Fruit fly (Drosophila melanogaster) whole organism, embryonic: Measurements from ENCODE around the gene CG11672.

Experiments
- Adf1 ChIP-seq: fragments of 200-800 bp; sonication (Bioruptor generic); IDR thresholded peaks from 2 replicates; pipeline ENCODE4 v1.3.6; 2022; ENCODE audit warnings: missing biosample characterization, missing genetic modification characterization
- Atf3 ChIP-seq: fragments of 200-800 bp; sonication (Bioruptor generic); optimal IDR thresholded peaks from 3 replicates; lab custom pipeline; 2016; ENCODE audit warnings: missing biosample characterization, missing genetic modification characterization
- CG10462 ChIP-seq: fragments of 200-800 bp; sonication (Bioruptor generic); optimal IDR thresholded peaks from 2 replicates; lab custom pipeline; 2016; ENCODE audit warnings: missing biosample characterization, missing genetic modification characterization
- CG10654 ChIP-seq: fragments of 200-800 bp; sonication (Bioruptor generic); optimal IDR thresholded peaks from 2 replicates; lab custom pipeline; 2016; ENCODE audit warnings: missing biosample characterization, missing genetic modification characterization
- CG12104 ChIP-seq: fragments of 200-800 bp; sonication (Bioruptor generic); optimal IDR thresholded peaks from 3 replicates; lab custom pipeline; 2016; ENCODE audit warnings: missing biosample characterization, missing genetic modification characterization
- CG13424 ChIP-seq: fragments of 200-800 bp; sonication (Bioruptor generic); optimal IDR thresholded peaks from 2 replicates; lab custom pipeline; 2019; ENCODE audit warnings: missing biosample characterization, mild to moderate bottlenecking, missing genetic modification characterization, moderate library complexity
- CG14014 ChIP-seq: fragments of 200-800 bp; sonication (Bioruptor generic); IDR thresholded peaks from 2 replicates; pipeline ENCODE4 v1.3.6; 2022; ENCODE audit warnings: missing biosample characterization, missing genetic modification characterization
- CG2875 ChIP-seq: fragments of 200-800 bp; sonication (Bioruptor generic); optimal IDR thresholded peaks from 2 replicates; lab custom pipeline; 2017; ENCODE audit warnings: missing biosample characterization, mild to moderate bottlenecking, missing genetic modification characterization, missing genetic modification reagents
- CG30403 ChIP-seq: fragments of 200-800 bp; sonication (Bioruptor generic); optimal IDR thresholded peaks from 3 replicates; lab custom pipeline; 2016; ENCODE audit warnings: missing biosample characterization, missing genetic modification characterization
- CG30431 ChIP-seq: fragments of 200-800 bp; sonication (Bioruptor generic); optimal IDR thresholded peaks from 2 replicates; lab custom pipeline; 2017; ENCODE audit warnings: missing biosample characterization, missing genetic modification characterization
- CG31441 ChIP-seq: fragments of 200-800 bp; sonication (Bioruptor generic); IDR thresholded peaks from 2 replicates; pipeline ENCODE4 v1.3.6; 2022; ENCODE audit warnings: missing biosample characterization, missing genetic modification characterization
- CG32772 ChIP-seq: fragments of 200-800 bp; sonication (Bioruptor generic); IDR thresholded peaks from 2 replicates; pipeline ENCODE4 v1.3.6; 2022; ENCODE audit warnings: missing biosample characterization, missing genetic modification characterization
- CG34224 ChIP-seq: fragments of 200-800 bp; sonication (Bioruptor generic); IDR thresholded peaks from 3 replicates; pipeline ENCODE4 v1.3.6; 2022; ENCODE audit warnings: missing biosample characterization, missing genetic modification characterization; ENCODE audit not compliant: partially characterized antibody
- CG3726 ChIP-seq: fragments of 200-800 bp; sonication (Bioruptor generic); IDR thresholded peaks from 3 replicates; pipeline ENCODE4, ENCODE4 v1.3.6; 2022; ENCODE audit warnings: missing biosample characterization, missing genetic modification characterization
- CG3847 ChIP-seq: fragments of 200-800 bp; sonication (Bioruptor generic); IDR thresholded peaks from 2 replicates; pipeline ENCODE4 v1.3.6; 2022; ENCODE audit warnings: missing biosample characterization, missing genetic modification characterization
- CG3995 ChIP-seq: fragments of 200-800 bp; sonication (Bioruptor generic); optimal IDR thresholded peaks from 3 replicates; lab custom pipeline; 2016; ENCODE audit warnings: missing biosample characterization, missing genetic modification characterization
- CG8944 ChIP-seq: fragments of 200-800 bp; sonication (Bioruptor generic); optimal IDR thresholded peaks from 3 replicates; lab custom pipeline; 2016; ENCODE audit warnings: missing biosample characterization, missing genetic modification characterization
- CTCF ChIP-seq: fragments of 200-800 bp; sonication (Bioruptor generic); optimal IDR thresholded peaks from 2 replicates; lab custom pipeline; 2017; ENCODE audit warnings: missing biosample characterization, mild to moderate bottlenecking, missing genetic modification characterization, moderate library complexity
- Dek ChIP-seq: fragments of 200-800 bp; sonication (Bioruptor generic); optimal IDR thresholded peaks from 3 replicates; lab custom pipeline; 2019; ENCODE audit warnings: missing biosample characterization, mild to moderate bottlenecking, missing genetic modification characterization, moderate library complexity
- Doc3 ChIP-seq: fragments of 200-800 bp; sonication (Bioruptor generic); IDR thresholded peaks from 3 replicates; pipeline ENCODE4 v1.3.6; 2022; ENCODE audit warnings: missing biosample characterization, missing genetic modification characterization; ENCODE audit not compliant: partially characterized antibody
- Elba2 ChIP-seq: fragments of 200-800 bp; sonication (Bioruptor generic); optimal IDR thresholded peaks from 3 replicates; lab custom pipeline; 2016; ENCODE audit warnings: missing biosample characterization, missing genetic modification characterization
- Ets97D ChIP-seq: fragments of 200-800 bp; sonication (Bioruptor generic); optimal IDR thresholded peaks from 3 replicates; lab custom pipeline; 2016; ENCODE audit warnings: missing biosample characterization, missing genetic modification characterization
- Lhr ChIP-seq: fragments of 200-800 bp; sonication (Bioruptor generic); optimal IDR thresholded peaks from 3 replicates; lab custom pipeline; 2017; ENCODE audit warnings: mild to moderate bottlenecking, missing biosample characterization, missing genetic modification reagents, missing genetic modification characterization
- Max ChIP-seq: fragments of 200-800 bp; sonication (Bioruptor generic); optimal IDR thresholded peaks from 2 replicates; lab custom pipeline; 2016; ENCODE audit warnings: missing biosample characterization, mild to moderate bottlenecking, missing genetic modification characterization
- Mrtf ChIP-seq: fragments of 200-800 bp; sonication (Bioruptor generic); IDR thresholded peaks from 3 replicates; pipeline ENCODE4 v1.3.6; 2022; ENCODE audit warnings: missing biosample characterization, missing genetic modification characterization
- Myb ChIP-seq: fragments of 200-800 bp; sonication (Bioruptor generic); optimal IDR thresholded peaks from 2 replicates; lab custom pipeline; 2016; ENCODE audit warnings: missing biosample characterization, missing genetic modification characterization
- Opbp ChIP-seq: fragments of 200-800 bp; sonication (Bioruptor generic); IDR thresholded peaks from 3 replicates; pipeline ENCODE4 v1.3.6; 2022; ENCODE audit warnings: missing biosample characterization, missing genetic modification characterization; ENCODE audit not compliant: partially characterized antibody
- Pdp1 ChIP-seq, 2 experiments: fragments of 200-800 bp; sonication (Bioruptor generic); optimal IDR thresholded peaks; 3 replicates each; lab custom pipeline; 2016; ENCODE audit warnings: missing biosample characterization in 2 of 2, missing genetic modification characterization in 2 of 2, mild to moderate bottlenecking in 1 of 2, moderate library complexity in 1 of 2
- Ptx1 ChIP-seq: fragments of 200-800 bp; sonication (Bioruptor generic); IDR thresholded peaks from 2 replicates; pipeline ENCODE4 v1.3.6; 2022; ENCODE audit warnings: missing biosample characterization, missing genetic modification characterization
- ap ChIP-seq: fragments of 200-800 bp; sonication (Bioruptor generic); IDR thresholded peaks from 2 replicates; pipeline ENCODE4 v1.3.6; 2022; ENCODE audit warnings: missing biosample characterization, missing genetic modification characterization
- ato ChIP-seq: fragments of 200-800 bp; sonication (Bioruptor generic); IDR thresholded peaks from 2 replicates; pipeline ENCODE4 v1.3.6; 2022; ENCODE audit warnings: missing biosample characterization, missing genetic modification characterization; ENCODE audit not compliant: partially characterized antibody
- bab2 ChIP-seq: fragments of 200-800 bp; sonication (Bioruptor generic); optimal IDR thresholded peaks from 2 replicates; lab custom pipeline; 2016; ENCODE audit warnings: missing biosample characterization, missing genetic modification characterization
- en ChIP-seq: fragments of 200-800 bp; sonication (Bioruptor generic); optimal IDR thresholded peaks from 2 replicates; lab custom pipeline; 2016; ENCODE audit warnings: missing biosample characterization, missing genetic modification characterization
- eve ChIP-seq, 2 experiments: fragments of >200 bp; optimal IDR thresholded peaks; 2 replicates each; lab custom pipeline; 2017; ENCODE audit warnings: missing biosample characterization in 2 of 2, missing genetic modification characterization in 2 of 2
- eyg ChIP-seq: fragments of 200-800 bp; sonication (Bioruptor generic); optimal IDR thresholded peaks from 3 replicates; lab custom pipeline; 2016; ENCODE audit warnings: missing biosample characterization, missing genetic modification characterization
- gsb ChIP-seq: fragments of 200-800 bp; sonication (Bioruptor generic); IDR thresholded peaks from 2 replicates; pipeline ENCODE4 v1.3.6; 2022; ENCODE audit warnings: missing biosample characterization, missing genetic modification characterization
- ham ChIP-seq: fragments of 200-800 bp; sonication (Bioruptor generic); IDR thresholded peaks from 2 replicates; pipeline ENCODE4 v1.3.6; 2022; ENCODE audit warnings: missing biosample characterization, missing genetic modification characterization
- hb ChIP-seq: fragments of 200-800 bp; sonication (Bioruptor generic); IDR thresholded peaks from 3 replicates; pipeline ENCODE4 v1.3.6; 2022; ENCODE audit warnings: missing biosample characterization, missing genetic modification characterization; ENCODE audit not compliant: partially characterized antibody
- lbe ChIP-seq: fragments of 200-800 bp; sonication (Bioruptor generic); optimal IDR thresholded peaks from 2 replicates; lab custom pipeline; 2016; ENCODE audit warnings: missing biosample characterization, mild to moderate bottlenecking, missing genetic modification characterization
- lilli ChIP-seq: fragments of 200-800 bp; sonication (Bioruptor generic); optimal IDR thresholded peaks from 3 replicates; lab custom pipeline; 2016; ENCODE audit warnings: missing biosample characterization, missing genetic modification characterization
- mam ChIP-seq: fragments of 200-800 bp; sonication (Bioruptor generic); optimal IDR thresholded peaks from 3 replicates; lab custom pipeline; 2016; ENCODE audit warnings: missing biosample characterization, missing genetic modification characterization
- nom ChIP-seq: fragments of 200-800 bp; sonication (Bioruptor generic); optimal IDR thresholded peaks from 2 replicates; lab custom pipeline; 2017; ENCODE audit warnings: missing biosample characterization, missing genetic modification characterization, mild to moderate bottlenecking, moderate library complexity, missing genetic modification reagents
- oc ChIP-seq: fragments of 200-800 bp; sonication (Bioruptor generic); optimal IDR thresholded peaks from 2 replicates; lab custom pipeline; 2018; ENCODE audit warnings: missing biosample characterization, mild to moderate bottlenecking, missing genetic modification characterization, moderate library complexity
- pnt ChIP-seq: fragments of 200-800 bp; sonication (Bioruptor generic); optimal IDR thresholded peaks from 3 replicates; lab custom pipeline; 2016; ENCODE audit warnings: missing biosample characterization, missing genetic modification characterization
- prd ChIP-seq, 3 experiments: fragments of >200 bp in 2 of 3; fragments of 200-800 bp in 1 of 3; sonication (Bioruptor generic) in 1 of 3; optimal IDR thresholded peaks in 2 of 3; IDR thresholded peaks in 1 of 3; 2 replicates in 2 of 3; 3 replicates in 1 of 3; pipeline versions ENCODE4 v1.3.6 to Lab custom; 2017 to 2022; ENCODE audit warnings: missing biosample characterization in 1 of 3, missing genetic modification characterization in 1 of 3
- salm ChIP-seq: fragments of 200-800 bp; sonication (Bioruptor generic); optimal IDR thresholded peaks from 2 replicates; lab custom pipeline; 2018; ENCODE audit warnings: missing biosample characterization, mild to moderate bottlenecking, missing genetic modification characterization
- shn ChIP-seq: fragments of 200-800 bp; sonication (Bioruptor generic); optimal IDR thresholded peaks from 3 replicates; lab custom pipeline; 2016; ENCODE audit warnings: missing biosample characterization, missing genetic modification characterization
- sima ChIP-seq: fragments of 200-800 bp; sonication (Bioruptor generic); optimal IDR thresholded peaks from 2 replicates; lab custom pipeline; 2016; ENCODE audit warnings: missing biosample characterization, missing genetic modification characterization
- sqz ChIP-seq: fragments of 200-800 bp; sonication (Bioruptor generic); optimal IDR thresholded peaks from 3 replicates; lab custom pipeline; 2018; ENCODE audit warnings: missing biosample characterization, mild to moderate bottlenecking, missing genetic modification characterization
- trem ChIP-seq: fragments of 200-800 bp; optimal IDR thresholded peaks from 3 replicates; lab custom pipeline; 2019; ENCODE audit warnings: missing biosample characterization, mild to moderate bottlenecking, missing genetic modification characterization, moderate library complexity
- ttk ChIP-seq: fragments of 200-800 bp; sonication (Bioruptor generic); IDR thresholded peaks from 2 replicates; pipeline ENCODE4 v2.1.2; 2022; ENCODE audit warnings: missing biosample characterization, missing genetic modification characterization

Gene CG11672

DNA sequence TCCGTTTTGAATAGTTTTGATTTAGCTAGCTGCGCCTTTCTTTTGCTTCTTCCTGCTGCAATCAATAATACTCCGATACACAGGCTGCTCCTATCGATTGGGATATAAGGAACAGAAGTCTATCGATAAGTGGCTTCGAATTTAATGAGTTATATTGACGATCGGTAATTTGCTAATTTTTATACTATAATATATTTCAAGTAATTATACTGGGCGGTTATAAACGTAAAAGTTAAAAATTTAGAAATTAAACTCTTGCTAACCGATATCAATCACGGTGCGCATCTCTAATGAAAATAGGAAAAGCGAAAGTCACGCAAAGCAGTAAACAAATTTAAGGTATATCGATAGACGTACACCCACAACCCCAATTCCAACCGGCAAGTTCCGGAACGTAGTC lies 46.7 kb downstream of the CG11672 start, which contains the start of the genes CG9636, CG18749 and CG33722 (continued):
- TF ChIP-seq CG34224 (GFP tag; lab: Robert Waterston, UW) (peak; percentile 97), Max (GFP tag; lab: Kevin White, UChicago) (peak; percentile 76), Myb (GFP tag; lab: Kevin White, UChicago) (no peak), en (GFP tag; lab: Kevin White, UChicago) (no peak), ato (GFP tag; lab: Robert Waterston, UW) (peak; percentile 98), CG32772 (GFP tag; lab: Robert Waterston, UW) (peak; percentile 58; the same call in 1 of the 2 replicates), bab2 (GFP tag; lab: Kevin White, UChicago) (no peak), ap (GFP tag; lab: Robert Waterston, UW) (no peak), CG30431 (GFP tag; lab: Kevin White, UChicago) (no peak), CG10654 (GFP tag; lab: Kevin White, UChicago) (peak; percentile 70), gsb (GFP tag; lab: Robert Waterston, UW) (no peak), ttk (GFP tag; lab: Robert Waterston, UW) (peak; percentile 63; the same call in 1 of the 2 replicates), CG10462 (GFP tag; lab: Kevin White, UChicago) (no peak), hb (GFP tag; lab: Robert Waterston, UW) (peak; percentile 94), CG12104 (peak; percentile 50), Opbp (GFP tag; lab: Robert Waterston, UW) (peak; percentile 89; the same call in 2 of the 3 replicates), trem (tag; lab: Kevin White, UChicago) (peak; percentile 86), CG14014 (GFP tag; lab: Robert Waterston, UW) (peak; percentile 55; the same call in 1 of the 2 replicates), Elba2 (GFP tag; lab: Kevin White, UChicago) (peak; percentile 42), Ets97D (GFP tag; lab: Kevin White, UChicago) (peak; percentile 53), Lhr (GFP tag; lab: Kevin White, UChicago) (peak; percentile 56), oc (tag; lab: Kevin White, UChicago) (peak; percentile 27), CG30403 (GFP tag; lab: Kevin White, UChicago) (peak; percentile 86), CG31441 (GFP tag; lab: Robert Waterston, UW) (peak; percentile 74), CG3726 (GFP tag; lab: Robert Waterston, UW) (no peak), eyg (no peak), CG13424 (peak; percentile 70), Ptx1 (GFP tag; lab: Robert Waterston, UW) (peak; percentile 70), Dek (tag; lab: Kevin White, UChicago) (peak; percentile 51), Pdp1 (GFP tag; optimal IDR thresholded peaks at IDR 0.05; lab: Kevin White, UChicago) (peak; percentile 22 to 24), sqz (GFP tag; lab: Kevin White, UChicago) (no peak), CG3847 (GFP tag; lab: Robert Waterston, UW) (peak; percentile 63), CG3995 (GFP tag; lab: Kevin White, UChicago) (peak; percentile 87), sima (no peak), nom (GFP tag; lab: Kevin White, UChicago) (peak; percentile 33), lbe (GFP tag; lab: Kevin White, UChicago) (peak; percentile 87), CG8944 (GFP tag; lab: Kevin White, UChicago) (no peak), Adf1 (GFP tag; lab: Robert Waterston, UW) (peak; percentile 30), ham (GFP tag; lab: Robert Waterston, UW) (no peak), salm (tag; lab: Kevin White, UChicago) (peak; percentile 35), mam (GFP tag; lab: Kevin White, UChicago) (peak; percentile 48), CG2875 (peak; percentile 1), CTCF (GFP tag; lab: Kevin White, UChicago) (peak; percentile 10), eve (GFP tag; optimal IDR thresholded peaks at IDR 0.05; lab: Kevin White, UChicago) (no peak), Mrtf (GFP tag; lab: Robert Waterston, UW) (no peak), pnt (GFP tag; lab: Kevin White, UChicago) (peak; percentile 18), shn (GFP tag; lab: Kevin White, UChicago) (no peak), Atf3 (GFP tag; lab: Kevin White, UChicago) (no peak), lilli (GFP tag; lab: Kevin White, UChicago) (peak; percentile 87), Doc3 (peak; percentile 98), prd (optimal IDR thresholded peaks at IDR 0.05; lab: Kevin White, UChicago) (no peak), prd (GFP tag; IDR thresholded peaks at IDR 0.05; lab: Robert Waterston, UW) (peak; percentile 74)
